Fruit fly (Drosophila melanogaster) whole organism, embryonic: ENCODE results near the gene Pif1A.

ENCODE experiments used
- Antp ChIP-seq: fragments of 200-800 bp; sonication (Bioruptor generic); optimal IDR thresholded peaks from 3 replicates; lab custom pipeline; 2016; ENCODE audit warnings: missing biosample characterization, missing genetic modification characterization
- Asciz ChIP-seq: fragments of 200-800 bp; sonication (Bioruptor generic); optimal IDR thresholded peaks from 2 replicates; lab custom pipeline; 2017; ENCODE audit warnings: missing biosample characterization, mild to moderate bottlenecking, missing genetic modification characterization, missing genetic modification reagents
- CG10147 ChIP-seq: fragments of 200-800 bp; sonication (Bioruptor generic); optimal IDR thresholded peaks from 2 replicates; lab custom pipeline; 2019; ENCODE audit warnings: missing biosample characterization, mild to moderate bottlenecking, missing genetic modification characterization, moderate library complexity
- CG10565 ChIP-seq: fragments of 200-800 bp; sonication (Bioruptor generic); optimal IDR thresholded peaks from 3 replicates; lab custom pipeline; 2016; ENCODE audit warnings: missing biosample characterization, mild to moderate bottlenecking, missing genetic modification characterization
- CG11093 ChIP-seq: fragments of 200-800 bp; sonication (Bioruptor generic); IDR thresholded peaks from 3 replicates; pipeline ENCODE4 v1.3.6; 2022; ENCODE audit warnings: missing biosample characterization, missing genetic modification characterization
- CG12659 ChIP-seq: fragments of 200-800 bp; sonication (Bioruptor generic); optimal IDR thresholded peaks from 3 replicates; lab custom pipeline; 2017; ENCODE audit warnings: mild to moderate bottlenecking, missing biosample characterization, missing genetic modification reagents, missing genetic modification characterization
- CG13624 ChIP-seq: fragments of 200-800 bp; sonication (Bioruptor generic); optimal IDR thresholded peaks from 2 replicates; lab custom pipeline; 2016; ENCODE audit warnings: missing biosample characterization, missing genetic modification characterization
- CG13775 ChIP-seq: fragments of 200-800 bp; sonication (Bioruptor generic); optimal IDR thresholded peaks from 3 replicates; lab custom pipeline; 2017; ENCODE audit warnings: missing biosample characterization, mild to moderate bottlenecking, missing genetic modification characterization
- CG14667 ChIP-seq: fragments of 200-800 bp; sonication (Bioruptor generic); IDR thresholded peaks from 2 replicates; pipeline ENCODE4 v1.3.6; 2022; ENCODE audit warnings: missing biosample characterization, missing genetic modification characterization
- CG15601 ChIP-seq: fragments of 200-800 bp; sonication (Bioruptor generic); optimal IDR thresholded peaks from 3 replicates; lab custom pipeline; 2019; ENCODE audit warnings: missing biosample characterization, mild to moderate bottlenecking, missing genetic modification characterization, moderate library complexity
- CG1647 ChIP-seq: fragments of 200-800 bp; sonication (Bioruptor generic); optimal IDR thresholded peaks from 3 replicates; lab custom pipeline; 2016; ENCODE audit warnings: missing biosample characterization, missing genetic modification characterization
- CG16779 ChIP-seq: fragments of 200-800 bp; sonication (Bioruptor generic); IDR thresholded peaks from 2 replicates; pipeline ENCODE4 v1.3.6; 2022; ENCODE audit warnings: missing biosample characterization, missing genetic modification characterization
- CG18262 ChIP-seq: fragments of 200-800 bp; optimal IDR thresholded peaks from 3 replicates; lab custom pipeline; 2019; ENCODE audit warnings: missing biosample characterization, mild to moderate bottlenecking, missing genetic modification characterization, moderate library complexity
- CG2712 ChIP-seq: fragments of 200-800 bp; optimal IDR thresholded peaks from 3 replicates; lab custom pipeline; 2019; ENCODE audit warnings: missing biosample characterization, mild to moderate bottlenecking, missing genetic modification characterization, moderate library complexity
- CG30020 ChIP-seq: fragments of 200-800 bp; optimal IDR thresholded peaks from 2 replicates; lab custom pipeline; 2019; ENCODE audit warnings: missing biosample characterization, mild to moderate bottlenecking, missing genetic modification characterization, moderate library complexity
- CG42726 ChIP-seq: fragments of 200-800 bp; sonication (Bioruptor generic); IDR thresholded peaks from 2 replicates; pipeline ENCODE4 v1.3.6; 2022; ENCODE audit warnings: missing biosample characterization, missing genetic modification characterization; ENCODE audit not compliant: partially characterized antibody
- CG8089 ChIP-seq: fragments of 200-800 bp; sonication (Bioruptor generic); optimal IDR thresholded peaks from 3 replicates; lab custom pipeline; 2016; ENCODE audit warnings: missing biosample characterization, missing genetic modification characterization
- CG8290 ChIP-seq, 3 experiments: fragments of 200-800 bp; sonication (Bioruptor generic); optimal IDR thresholded peaks; 2 replicates each; lab custom pipeline; 2016 to 2019; ENCODE audit warnings: missing biosample characterization in 3 of 3, missing genetic modification characterization in 3 of 3, mild to moderate bottlenecking in 2 of 3, moderate library complexity in 1 of 3
- CG8765 ChIP-seq: fragments of 200-800 bp; sonication (Bioruptor generic); IDR thresholded peaks from 2 replicates; pipeline ENCODE4 v1.3.6; 2022; ENCODE audit warnings: missing biosample characterization, missing genetic modification characterization
- D ChIP-seq, 2 experiments: fragments of 200-800 bp in 1 of 2; fragments of >200 bp in 1 of 2; sonication (Bioruptor generic) in 1 of 2; optimal IDR thresholded peaks; 2 replicates in 1 of 2; 3 replicates in 1 of 2; lab custom pipeline; 2017; ENCODE audit warnings: mild to moderate bottlenecking in 1 of 2, missing biosample characterization in 1 of 2, missing genetic modification characterization in 1 of 2, missing genetic modification reagents in 1 of 2
- Dll ChIP-seq: fragments of 200-800 bp; sonication (Bioruptor generic); IDR thresholded peaks from 4 replicates; pipeline ENCODE4 v1.3.6; 2022; ENCODE audit warnings: missing biosample characterization, missing genetic modification characterization; ENCODE audit not compliant: partially characterized antibody
- Jarid2 ChIP-seq: fragments of 200-800 bp; sonication (Bioruptor generic); optimal IDR thresholded peaks from 3 replicates; lab custom pipeline; 2017; ENCODE audit warnings: mild to moderate bottlenecking, missing biosample characterization, missing genetic modification reagents, missing genetic modification characterization
- Med ChIP-seq: fragments of 200-800 bp; sonication (Bioruptor generic); peaks from one replicate; lab custom pipeline; 2016; ENCODE audit warnings: missing biosample characterization, missing genetic modification characterization, mild to moderate bottlenecking, inconsistent platforms, moderate library complexity
- Mes4 ChIP-seq: fragments of 200-800 bp; sonication (Bioruptor generic); optimal IDR thresholded peaks from 2 replicates; lab custom pipeline; 2016; ENCODE audit warnings: missing biosample characterization, missing genetic modification characterization
- NC2α ChIP-seq: fragments of 200-800 bp; sonication (Bioruptor generic); optimal IDR thresholded peaks from 2 replicates; lab custom pipeline; 2016; ENCODE audit warnings: missing biosample characterization, missing genetic modification characterization
- Nf-YB ChIP-seq: fragments of 200-800 bp; sonication (Bioruptor generic); optimal IDR thresholded peaks from 3 replicates; lab custom pipeline; 2019; ENCODE audit warnings: missing biosample characterization, mild to moderate bottlenecking, missing genetic modification characterization, moderate library complexity
- Rx ChIP-seq: fragments of 200-800 bp; sonication (Bioruptor generic); IDR thresholded peaks from 2 replicates; pipeline ENCODE4 v1.3.6; 2022; ENCODE audit warnings: missing biosample characterization, missing genetic modification characterization
- TFAM ChIP-seq: fragments of 200-800 bp; sonication (Bioruptor generic); optimal IDR thresholded peaks from 2 replicates; lab custom pipeline; 2017; ENCODE audit warnings: missing biosample characterization, missing genetic modification characterization, inconsistent platforms
- cato ChIP-seq: fragments of 200-800 bp; sonication (Bioruptor generic); optimal IDR thresholded peaks from 2 replicates; lab custom pipeline; 2016; ENCODE audit warnings: missing biosample characterization, missing genetic modification characterization, borderline replicate concordance
- crol ChIP-seq: fragments of 200-800 bp; sonication (Bioruptor generic); IDR thresholded peaks from 2 replicates; pipeline ENCODE4 v1.3.6; 2022; ENCODE audit warnings: missing biosample characterization, missing genetic modification characterization
- danr ChIP-seq: fragments of 200-800 bp; sonication (Bioruptor generic); IDR thresholded peaks from 2 replicates; pipeline ENCODE4 v1.3.6; 2022; ENCODE audit warnings: missing biosample characterization, missing genetic modification characterization
- dmrt11E ChIP-seq: fragments of 200-800 bp; sonication (Bioruptor generic); optimal IDR thresholded peaks from 3 replicates; lab custom pipeline; 2018; ENCODE audit warnings: missing biosample characterization, mild to moderate bottlenecking, missing genetic modification characterization, moderate library complexity
- fd64A ChIP-seq: fragments of 200-800 bp; sonication (Bioruptor generic); optimal IDR thresholded peaks from 3 replicates; lab custom pipeline; 2018; ENCODE audit warnings: missing biosample characterization, mild to moderate bottlenecking, missing genetic modification characterization
- fru ChIP-seq: fragments of >200 bp; optimal IDR thresholded peaks from 2 replicates; lab custom pipeline; 2017
- gro ChIP-seq: fragments of 200-800 bp; sonication (Bioruptor generic); optimal IDR thresholded peaks from 2 replicates; lab custom pipeline; 2016; ENCODE audit warnings: missing biosample characterization, missing genetic modification characterization
- lab ChIP-seq: fragments of 200-800 bp; sonication (Bioruptor generic); optimal IDR thresholded peaks from 3 replicates; lab custom pipeline; 2017; ENCODE audit warnings: missing biosample characterization, missing genetic modification characterization, mild to moderate bottlenecking, moderate library complexity, missing genetic modification reagents
- lmd ChIP-seq: fragments of 200-800 bp; sonication (Bioruptor generic); IDR thresholded peaks from 2 replicates; pipeline ENCODE4 v1.3.6; 2022; ENCODE audit warnings: missing biosample characterization, missing genetic modification characterization
- maf-S ChIP-seq: fragments of 200-800 bp; sonication (Bioruptor generic); optimal IDR thresholded peaks from 2 replicates; lab custom pipeline; 2016; ENCODE audit warnings: missing biosample characterization, missing genetic modification characterization
- otp ChIP-seq: fragments of 200-800 bp; sonication (Bioruptor generic); IDR thresholded peaks from 3 replicates; pipeline ENCODE4, ENCODE4 v1.3.6; 2022; ENCODE audit warnings: missing biosample characterization, missing genetic modification characterization
- pita ChIP-seq: fragments of 200-800 bp; sonication (Bioruptor generic); optimal IDR thresholded peaks from 2 replicates; lab custom pipeline; 2017; ENCODE audit warnings: missing biosample characterization, mild to moderate bottlenecking, missing genetic modification characterization
- seq ChIP-seq: fragments of 200-800 bp; sonication (Bioruptor generic); IDR thresholded peaks from 2 replicates; pipeline ENCODE4 v1.3.6; 2022; ENCODE audit warnings: missing biosample characterization, missing genetic modification characterization
- sim ChIP-seq: fragments of 200-800 bp; sonication (Bioruptor generic); IDR thresholded peaks from 2 replicates; pipeline ENCODE4 v1.3.6; 2022; ENCODE audit warnings: missing biosample characterization, missing genetic modification characterization
- stc ChIP-seq: fragments of 200-800 bp; sonication (Bioruptor generic); IDR thresholded peaks from 2 replicates; pipeline ENCODE4 v1.3.6; 2022; ENCODE audit warnings: missing biosample characterization, missing genetic modification characterization
- tll ChIP-seq, 2 experiments: fragments of 200-800 bp in 1 of 2; fragments of >200 bp in 1 of 2; sonication (Bioruptor generic) in 1 of 2; optimal IDR thresholded peaks; 2 replicates each; lab custom pipeline; 2017 to 2019; ENCODE audit warnings: missing biosample characterization in 2 of 2, missing genetic modification characterization in 2 of 2, mild to moderate bottlenecking in 1 of 2, moderate library complexity in 1 of 2
- wdn ChIP-seq: fragments of 200-800 bp; sonication (Bioruptor generic); IDR thresholded peaks from 2 replicates; pipeline ENCODE4 v1.3.6; 2022; ENCODE audit warnings: missing biosample characterization, missing genetic modification characterization
- wek ChIP-seq: fragments of 200-800 bp; sonication (Bioruptor generic); optimal IDR thresholded peaks from 3 replicates; lab custom pipeline; 2018; ENCODE audit warnings: missing biosample characterization, mild to moderate bottlenecking, missing genetic modification characterization, moderate library complexity
- zf30C ChIP-seq: fragments of 200-800 bp; sonication (Bioruptor generic); optimal IDR thresholded peaks from 3 replicates; lab custom pipeline; 2018; ENCODE audit warnings: missing biosample characterization, mild to moderate bottlenecking, missing genetic modification characterization

Pif1A gene

dm6 chr3R:8810397-8811184 is 9.6 kb upstream of the Pif1A start (continued):
- TF ChIP-seq danr (GFP tag; lab: Robert Waterston, UW) (peak; percentile 48; the same call in 1 of the 2 replicates), CG10147 (GFP tag; lab: Kevin White, UChicago) (peak; percentile 0), CG11093 (GFP tag; lab: Robert Waterston, UW) (peak; percentile 8; the same call in 1 of the 3 replicates), CG13775 (GFP tag; lab: Kevin White, UChicago) (peak; percentile 18), Jarid2 (GFP tag; lab: Kevin White, UChicago) (peak; percentile 74), cato (no peak), Dll (no peak), lab (peak; percentile 95), Med (GFP tag; lab: Kevin White, UChicago) (peak; percentile 94), CG18262 (peak; percentile 54), CG8089 (peak; percentile 83), tll (GFP tag; optimal IDR thresholded peaks at IDR 0.05; lab: Kevin White, UChicago) (peak in 1 of 2 experiments; percentile 24), Rx (GFP tag; lab: Robert Waterston, UW) (peak; percentile 66), wdn (GFP tag; lab: Robert Waterston, UW) (peak; percentile 47; the same call in 1 of the 2 replicates), Mes4 (GFP tag; lab: Kevin White, UChicago) (peak; percentile 82), CG2712 (tag; lab: Kevin White, UChicago) (peak; percentile 32), crol (no peak; the same call in 1 of the 2 replicates), lmd (GFP tag; lab: Robert Waterston, UW) (peak; percentile 64; the same call in 1 of the 2 replicates), sim (GFP tag; lab: Robert Waterston, UW) (0 out of 2 replicates have a peak, but pooled peaks have one; percentile 53), CG16779 (GFP tag; lab: Robert Waterston, UW) (peak; percentile 81), CG42726 (GFP tag; lab: Robert Waterston, UW) (no peak), maf-S (GFP tag; lab: Kevin White, UChicago) (peak; percentile 47), NC2α (GFP tag; lab: Kevin White, UChicago) (peak; percentile 89), otp (GFP tag; lab: Robert Waterston, UW) (peak; percentile 89), CG1647 (GFP tag; lab: Kevin White, UChicago) (peak; percentile 73), gro (peak; percentile 88), Asciz (GFP tag; lab: Kevin White, UChicago) (peak; percentile 94), CG14667 (GFP tag; lab: Robert Waterston, UW) (no peak), Antp (GFP tag; lab: Kevin White, UChicago) (no peak), zf30C (GFP tag; lab: Kevin White, UChicago) (peak; percentile 46), TFAM (peak; percentile 51), fru (lab: Kevin White, UChicago) (no peak), CG8765 (no peak), CG10565 (no peak), CG13624 (GFP tag; lab: Kevin White, UChicago) (peak; percentile 97), CG8290 (GFP tag; optimal IDR thresholded peaks at IDR 0.05; lab: Kevin White, UChicago) (peak; percentile 62), CG8290 (tag; optimal IDR thresholded peaks at IDR 0.05; lab: Kevin White, UChicago) (peak; percentile 95 to 98), fd64A (GFP tag; lab: Kevin White, UChicago) (peak; percentile 97), dmrt11E (peak; percentile 77), pita (GFP tag; lab: Kevin White, UChicago) (no peak), D (optimal IDR thresholded peaks at IDR 0.05; lab: Kevin White, UChicago) (no peak), D (GFP tag; optimal IDR thresholded peaks at IDR 0.05; lab: Kevin White, UChicago) (peak; percentile 61), Nf-YB (GFP tag; lab: Kevin White, UChicago) (peak; percentile 71), seq (GFP tag; lab: Robert Waterston, UW) (peak; percentile 90), CG30020 (tag; lab: Kevin White, UChicago) (no peak), stc (GFP tag; lab: Robert Waterston, UW) (peak; percentile 64), wek (GFP tag; lab: Kevin White, UChicago) (peak; percentile 97), CG15601 (tag; lab: Kevin White, UChicago) (peak; percentile 96), CG12659 (peak; percentile 83)
